Worm (Caenorhabditis elegans) whole organism, midembryonic: Measurements from ENCODE around the gene ZC513.14.

ENCODE experiments used
- flt-1 ChIP-seq: fragments of 200-800 bp; sonication (Bioruptor generic); IDR thresholded peaks from 2 replicates; pipeline ENCODE4 v1.3.6; 2022; ENCODE audit warnings: missing genetic modification characterization, missing compliant biosample characterization
- klf-2 ChIP-seq: fragments of 200-800 bp; sonication (Bioruptor generic); conservative IDR thresholded peaks from 2 replicates; pipeline ENCODE4 v1.3.6; 2022; ENCODE audit warnings: missing genetic modification reagents, missing genetic modification characterization, missing compliant biosample characterization
- med-1 ChIP-seq: sonication (generic microtip); optimal IDR thresholded peaks from 2 replicates; lab custom pipeline; 2017; ENCODE audit warnings: missing genetic modification characterization, mild to moderate bottlenecking, missing compliant biosample characterization, antibody characterized with exemption, missing genetic modification reagents; ENCODE audit not compliant: insufficient read depth
- ztf-23 ChIP-seq: fragments of 200-800 bp; sonication (Bioruptor generic); IDR thresholded peaks from 2 replicates; pipeline ENCODE4 v1.3.6; 2022; ENCODE audit warnings: missing genetic modification reagents, missing genetic modification characterization, missing compliant biosample characterization

DNA sequence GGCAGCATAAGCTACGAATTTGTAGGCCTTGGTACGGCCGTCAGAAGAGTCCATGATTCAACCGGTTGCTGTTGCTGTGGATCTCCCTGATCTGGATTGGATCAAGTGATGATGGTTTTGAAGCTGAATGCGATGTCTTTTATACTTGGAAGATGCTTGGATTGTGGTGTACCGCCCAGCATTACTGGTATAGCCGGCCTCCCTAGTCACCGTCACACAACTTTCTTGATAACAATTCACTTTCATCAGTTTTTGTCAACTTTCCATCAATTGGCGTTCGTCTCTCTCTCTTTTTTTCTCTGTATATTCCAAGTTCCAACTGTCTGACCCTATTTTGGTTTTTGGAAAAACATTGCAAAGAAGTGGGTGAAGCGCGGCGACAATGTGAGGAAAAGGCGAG is 15.0 kb upstream of the ZC513.14 start, which contains the start of gene col-43:
- TF ChIP-seq flt-1 (no peak), ztf-23 (GFP tag; lab: Robert Waterston, UW) (no peak), klf-2 (GFP tag; lab: Robert Waterston, UW) (no peak), med-1 (no peak)
